Fruit fly (Drosophila melanogaster) whole organism, pupa: ENCODE data around the gene alpha-Est8.

Source experiments
- CG10348 ChIP-seq: fragments of 200-800 bp; sonication (Bioruptor generic); IDR thresholded peaks from 2 replicates; pipeline ENCODE4 v1.3.6; 2022; ENCODE audit warnings: missing biosample characterization, missing genetic modification characterization
- CG14655 ChIP-seq: fragments of 200-800 bp; sonication (Bioruptor generic); optimal IDR thresholded peaks from 3 replicates; lab custom pipeline; 2017; ENCODE audit warnings: mild to moderate bottlenecking, missing biosample characterization, missing genetic modification reagents, missing genetic modification characterization
- CG15710 ChIP-seq: fragments of 200-800 bp; sonication (Bioruptor generic); optimal IDR thresholded peaks from 2 replicates; lab custom pipeline; 2018; ENCODE audit warnings: missing biosample characterization, mild to moderate bottlenecking, missing genetic modification characterization, moderate library complexity
- CG8159 ChIP-seq: fragments of 200-800 bp; sonication (Bioruptor generic); optimal IDR thresholded peaks from 3 replicates; lab custom pipeline; 2018; ENCODE audit warnings: missing biosample characterization, mild to moderate bottlenecking, missing genetic modification characterization, moderate library complexity
- fd96Ca ChIP-seq: fragments of 200-800 bp; sonication (Bioruptor generic); IDR thresholded peaks from 3 replicates; pipeline ENCODE4 v1.3.6; 2022; ENCODE audit warnings: missing biosample characterization, missing genetic modification characterization

- TF ChIP-seq CG15710 (tag; lab: Kevin White, UChicago) (no peak), fd96Ca (GFP tag; lab: Robert Waterston, UW) (0 out of 3 replicates have a peak, but pooled peaks have one; percentile 11), CG8159 (no peak), CG10348 (GFP tag; lab: Robert Waterston, UW) (no peak), CG14655 (GFP tag; lab: Kevin White, UChicago) (no peak)
Measured at dm6 chr3R:7491453-7491853, 24.0 kb downstream of the alpha-Est8 start.
